Worm (Caenorhabditis elegans): ENCODE results near the gene C05C10.5.

DNA sequence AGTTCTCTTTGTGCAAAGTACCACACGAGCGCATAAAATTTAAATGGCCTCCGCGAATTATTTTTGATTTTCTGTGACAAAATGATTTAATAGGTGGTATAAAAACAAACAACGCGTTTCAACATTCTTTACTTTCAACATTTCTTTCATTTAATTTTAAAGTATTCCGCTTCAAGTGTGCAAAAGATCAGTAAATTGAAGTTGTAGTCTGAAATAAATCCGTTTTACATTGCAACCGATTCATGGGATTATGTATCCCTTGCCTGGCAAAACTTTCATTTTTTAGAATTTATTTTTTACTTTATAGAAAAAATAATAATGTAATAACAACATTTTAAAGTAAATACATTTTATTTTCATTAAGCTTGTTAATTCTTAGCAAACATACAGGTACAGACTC lies 44.4 kb upstream of the C05C10.5 start, which contains the start of gene F26C11.1:
- TF ChIP-seq ztf-11 (tag; optimal IDR thresholded peaks at IDR 0.05) (no peak), nhr-28 (tag; optimal IDR thresholded peaks at IDR 0.05) (no peak), zag-1 (tag; optimal IDR thresholded peaks at IDR 0.05) (no peak)
